Worm (Caenorhabditis elegans): Measurements from ENCODE around the gene K11E4.1.

The K11E4.1 gene

DNA sequence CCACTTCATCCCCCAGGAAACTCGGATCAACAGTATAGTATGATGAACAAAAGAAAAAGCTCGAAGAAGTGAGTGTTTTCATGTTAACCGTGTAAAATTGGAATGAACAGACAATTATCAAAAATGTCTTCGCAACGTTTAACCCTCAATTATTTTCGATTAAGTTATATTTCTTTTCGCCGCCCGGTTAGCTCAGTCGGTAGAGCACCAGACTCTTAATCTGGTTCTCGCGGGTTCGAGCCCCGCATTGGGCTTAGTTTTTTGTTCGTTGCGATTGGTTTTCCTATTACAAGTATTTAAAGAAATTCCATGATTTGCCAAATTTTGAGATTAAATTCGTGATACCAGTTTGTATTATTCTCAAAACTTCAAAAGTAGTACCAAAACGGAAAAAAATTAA, 15.8 kb downstream of the K11E4.1 start:
- TF ChIP-seq nhr-27 (tag; optimal IDR thresholded peaks at IDR 0.05) (no peak), attf-3 (GFP tag; conservative IDR thresholded peaks at IDR 0.05) (no peak), egrh-3 (GFP tag; IDR thresholded peaks at IDR 0.05) (no peak), die-1 (tag; optimal IDR thresholded peaks at IDR 0.05) (peak; percentile 51), ama-1 (optimal IDR thresholded peaks at IDR 0.05) (no peak), ama-1 (GFP tag; optimal IDR thresholded peaks at IDR 0.05) (peak in 1 of 2 experiments; percentile 30), lin-35 (GFP tag; optimal IDR thresholded peaks at IDR 0.05) (peak in 1 of 3 experiments; percentile 16), chd-7 (tag; optimal IDR thresholded peaks at IDR 0.05) (no peak), zim-3 (tag; optimal IDR thresholded peaks at IDR 0.05) (no peak), C06A6.2 (GFP tag; conservative IDR thresholded peaks at IDR 0.05) (no peak), F52B5.7 (tag; optimal IDR thresholded peaks at IDR 0.05) (no peak), lag-1 (GFP tag; IDR thresholded peaks at IDR 0.05) (no peak), efl-1 (GFP tag; optimal IDR thresholded peaks at IDR 0.05) (no peak), ccch-3 (GFP tag; optimal IDR thresholded peaks at IDR 0.05) (no peak), hmg-1.2 (GFP tag; IDR thresholded peaks at IDR 0.05) (peak; percentile 62), ZK185.1 (tag; optimal IDR thresholded peaks at IDR 0.05; ENCODE audit: poor library complexity, severe bottlenecking) (peak; percentile 17), mes-4 (tag; optimal IDR thresholded peaks at IDR 0.05) (no peak), ztf-18 (tag; optimal IDR thresholded peaks at IDR 0.05) (no peak), dpff-1 (tag; optimal IDR thresholded peaks at IDR 0.05) (no peak), nhr-120 (GFP tag; IDR thresholded peaks at IDR 0.05) (no peak), K12H6.12 (tag; optimal IDR thresholded peaks at IDR 0.05) (no peak), atf-7 (tag; optimal IDR thresholded peaks at IDR 0.05) (no peak), ets-4 (GFP tag; optimal IDR thresholded peaks at IDR 0.05) (no peak), cebp-1 (GFP tag; IDR thresholded peaks at IDR 0.05) (no peak), cebp-1 (tag; optimal IDR thresholded peaks at IDR 0.05) (no peak), lir-1 (GFP tag; conservative IDR thresholded peaks at IDR 0.05) (peak; percentile 43; the same call in 1 of the 2 replicates), xnd-1 (tag; optimal IDR thresholded peaks at IDR 0.05) (no peak), him-1 (tag; optimal IDR thresholded peaks at IDR 0.05) (no peak), lsy-27 (tag; optimal IDR thresholded peaks at IDR 0.05; ENCODE audit: borderline replicate concordance, insufficient read depth) (no peak), let-526 (GFP tag; IDR thresholded peaks at IDR 0.05) (no peak), snpc-1.3 (tag; optimal IDR thresholded peaks at IDR 0.05; ENCODE audit: insufficient read depth) (peak; percentile 23), madf-10 (tag; optimal IDR thresholded peaks at IDR 0.05) (no peak), K11D2.4 (GFP tag; IDR thresholded peaks at IDR 0.05) (no peak), hrde-1 (tag; optimal IDR thresholded peaks at IDR 0.05; ENCODE audit: borderline replicate concordance) (no peak), rcor-1 (GFP tag; IDR thresholded peaks at IDR 0.05) (peak; percentile 39; the same call in 1 of the 2 replicates), hlh-26 (GFP tag; conservative IDR thresholded peaks at IDR 0.05) (no peak), snpc-4 (GFP tag; optimal IDR thresholded peaks at IDR 0.05) (peak; percentile 52), snpc-4 (tag; optimal IDR thresholded peaks at IDR 0.05) (peak in 1 of 4 experiments; percentile 16), zfh-2 (GFP tag; conservative IDR thresholded peaks at IDR 0.05) (no peak), lin-26 (GFP tag; IDR thresholded peaks at IDR 0.05) (peak; percentile 87), ceh-58 (GFP tag; IDR thresholded peaks at IDR 0.05) (0 out of 2 replicates have a peak, but pooled peaks have one; percentile 68), ceh-27 (GFP tag; optimal IDR thresholded peaks at IDR 0.05) (no peak), Y56A3A.18 (GFP tag; IDR thresholded peaks at IDR 0.05) (peak; percentile 62; the same call in 1 of the 2 replicates), rpc-1 (optimal IDR thresholded peaks at IDR 0.05) (peak; percentile 50), rpc-1 (tag; optimal IDR thresholded peaks at IDR 0.05) (peak; percentile 80), hmg-20 (GFP tag; IDR thresholded peaks at IDR 0.05) (no peak), B0019.2 (GFP tag; conservative IDR thresholded peaks at IDR 0.05) (no peak), snpc-3.4 (tag; optimal IDR thresholded peaks at IDR 0.05) (no peak), gei-17 (GFP tag; optimal IDR thresholded peaks at IDR 0.05) (no peak), mcd-1 (GFP tag; IDR thresholded peaks at IDR 0.05) (peak; percentile 34)

All from whole organism, young adult.